Worm (Caenorhabditis elegans): ENCODE data around the gene cdh-8.

cdh-8 gene

DNA sequence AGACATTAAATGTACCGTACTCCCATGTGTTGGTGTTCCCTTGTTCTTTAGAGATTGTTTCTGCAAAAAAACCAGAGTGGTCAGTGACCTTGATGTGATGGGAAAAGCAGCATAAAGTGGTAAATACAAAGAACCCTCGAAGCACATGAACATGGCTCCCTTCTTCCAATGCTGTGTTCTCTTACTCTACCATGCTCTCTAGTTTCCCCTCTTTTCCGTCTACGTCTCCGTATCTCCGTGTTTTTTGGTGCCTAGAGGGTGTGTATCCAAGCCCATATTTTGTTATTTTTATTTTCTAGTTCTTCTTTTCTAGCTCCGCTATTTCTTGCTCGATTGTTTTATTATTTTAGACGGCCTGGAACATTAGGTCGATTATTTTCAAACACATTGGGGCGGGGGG, 33.0 kb upstream of the cdh-8 start:
- TF ChIP-seq sea-1 (GFP tag; conservative IDR thresholded peaks at IDR 0.05) (no peak), ceh-13 (GFP tag; optimal IDR thresholded peaks at IDR 0.05) (no peak), pes-1 (GFP tag; IDR thresholded peaks at IDR 0.05) (no peak), flt-1 (GFP tag; IDR thresholded peaks at IDR 0.05) (no peak), tbx-37 (GFP tag; conservative IDR thresholded peaks at IDR 0.05) (no peak), ceh-36 (tag; optimal IDR thresholded peaks at IDR 0.05) (no peak), tbx-11 (GFP tag; IDR thresholded peaks at IDR 0.05) (no peak)

DNA sequence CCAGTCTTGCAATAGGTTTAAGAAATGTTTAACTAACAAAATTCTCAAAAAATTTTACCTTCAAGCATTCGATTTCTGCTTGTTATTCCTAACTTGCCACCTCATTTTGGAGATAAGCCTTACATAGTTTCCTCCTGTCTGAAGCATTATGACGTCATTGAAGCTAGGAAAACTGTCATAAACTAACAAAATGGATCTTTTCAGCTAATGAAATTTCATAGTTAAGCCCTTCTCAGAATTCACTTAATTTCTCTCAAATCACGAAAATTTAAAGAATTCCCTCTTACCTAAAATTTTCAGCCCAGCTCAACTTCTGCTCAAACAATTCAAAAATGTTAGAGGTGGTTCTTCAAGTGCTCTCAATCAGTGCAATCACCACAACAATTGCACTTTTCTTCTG, 32.4 kb upstream of the cdh-8 start, which contains the start of gene swt-1:
Gene swt-1 (plus strand): TSS at position 301 of the 400 bp plus-strand sequence.
- TF ChIP-seq tbx-11 (GFP tag; IDR thresholded peaks at IDR 0.05) (no peak), scrt-1 (GFP tag; IDR thresholded peaks at IDR 0.05) (no peak), hmg-4 (GFP tag; optimal IDR thresholded peaks at IDR 0.05) (no peak), tbx-37 (GFP tag; conservative IDR thresholded peaks at IDR 0.05) (no peak), aly-1 (tag; optimal IDR thresholded peaks at IDR 0.05) (no peak), ceh-36 (tag; optimal IDR thresholded peaks at IDR 0.05) (no peak), flt-1 (GFP tag; IDR thresholded peaks at IDR 0.05) (no peak), pes-1 (GFP tag; IDR thresholded peaks at IDR 0.05) (no peak), hmbx-1 (tag; optimal IDR thresholded peaks at IDR 0.05) (no peak), F13C5.2 (tag; optimal IDR thresholded peaks at IDR 0.05) (no peak), hnd-1 (tag; optimal IDR thresholded peaks at IDR 0.05) (no peak), sea-1 (GFP tag; conservative IDR thresholded peaks at IDR 0.05) (no peak), ama-1 (optimal IDR thresholded peaks at IDR 0.05) (no peak), B0310.2 (tag; optimal IDR thresholded peaks at IDR 0.05) (no peak), tra-4 (tag; optimal IDR thresholded peaks at IDR 0.05) (no peak), ceh-13 (GFP tag; optimal IDR thresholded peaks at IDR 0.05) (no peak)

DNA sequence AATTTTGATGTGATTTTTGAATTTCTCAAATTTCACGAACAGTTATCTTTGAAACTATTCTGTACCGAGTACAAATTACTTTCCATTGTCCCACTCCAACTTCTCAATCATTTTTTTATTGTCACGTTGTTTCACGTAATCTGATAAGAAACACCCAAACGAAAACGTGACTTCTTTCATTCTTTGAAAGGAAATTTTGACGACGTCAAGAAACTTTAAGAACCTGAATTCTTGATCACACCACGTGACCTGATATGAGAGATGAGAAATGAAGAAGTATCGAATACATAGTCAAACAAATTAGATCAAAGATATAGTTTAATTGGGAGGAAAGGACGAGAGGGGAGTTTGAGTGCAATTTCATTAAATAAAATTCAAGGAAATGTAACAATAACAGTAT, 30.1 kb upstream of the cdh-8 start:
- no peak for TF ChIP-seq ceh-13 (GFP tag; optimal IDR thresholded peaks at IDR 0.05)
- TF ChIP-seq B0310.2 (tag; optimal IDR thresholded peaks at IDR 0.05) = no peak
- no peak for TF ChIP-seq F13C5.2 (tag; optimal IDR thresholded peaks at IDR 0.05)
- TF ChIP-seq pes-1 (GFP tag; IDR thresholded peaks at IDR 0.05) = no peak
- no peak for TF ChIP-seq hmbx-1 (tag; optimal IDR thresholded peaks at IDR 0.05)
- TF ChIP-seq ets-7 (tag; optimal IDR thresholded peaks at IDR 0.05) = no peak
- no peak for TF ChIP-seq ceh-36 (tag; optimal IDR thresholded peaks at IDR 0.05)
- TF ChIP-seq aly-1 (tag; optimal IDR thresholded peaks at IDR 0.05) = no peak
- TF ChIP-seq tbx-37 (GFP tag; conservative IDR thresholded peaks at IDR 0.05) = no peak
- TF ChIP-seq tbx-11 (GFP tag; IDR thresholded peaks at IDR 0.05) = no peak
- no peak for TF ChIP-seq ama-1 (optimal IDR thresholded peaks at IDR 0.05)
- TF ChIP-seq tra-4 (tag; optimal IDR thresholded peaks at IDR 0.05) = no peak

DNA sequence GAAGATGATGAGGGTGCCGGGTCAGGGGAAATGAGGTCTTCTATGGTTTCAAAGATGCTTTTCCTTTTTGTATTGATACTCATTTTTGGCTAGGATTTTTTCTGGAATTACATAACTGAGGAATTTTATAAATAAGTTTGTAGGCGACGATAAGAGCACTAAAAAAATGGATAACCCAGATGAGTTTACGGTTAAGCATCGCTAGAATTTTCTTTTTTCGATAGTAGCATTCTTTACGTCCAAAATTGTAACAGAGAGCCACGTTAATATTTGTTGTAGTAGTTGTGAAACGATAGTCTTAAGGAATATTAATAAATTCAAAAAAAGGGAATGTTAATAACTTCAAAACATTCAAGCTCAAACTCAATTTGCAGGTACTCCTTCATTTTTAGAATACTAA, 26.0 kb upstream of the cdh-8 start, which contains the start of gene snai-1:
Gene snai-1 (minus strand): TSS at position 101 of the 400 bp plus-strand sequence.
- TF ChIP-seq hmbx-1 (tag; optimal IDR thresholded peaks at IDR 0.05) (no peak), tra-4 (tag; optimal IDR thresholded peaks at IDR 0.05) (no peak), aly-1 (tag; optimal IDR thresholded peaks at IDR 0.05) (no peak), tbx-11 (GFP tag; IDR thresholded peaks at IDR 0.05) (no peak), F13C5.2 (tag; optimal IDR thresholded peaks at IDR 0.05) (no peak), ama-1 (optimal IDR thresholded peaks at IDR 0.05) (no peak), ets-7 (tag; optimal IDR thresholded peaks at IDR 0.05) (no peak), hmg-4 (GFP tag; optimal IDR thresholded peaks at IDR 0.05) (no peak), hnd-1 (tag; optimal IDR thresholded peaks at IDR 0.05) (no peak), flt-1 (GFP tag; IDR thresholded peaks at IDR 0.05) (no peak), tbx-37 (GFP tag; conservative IDR thresholded peaks at IDR 0.05) (no peak), scrt-1 (GFP tag; IDR thresholded peaks at IDR 0.05) (no peak)

DNA sequence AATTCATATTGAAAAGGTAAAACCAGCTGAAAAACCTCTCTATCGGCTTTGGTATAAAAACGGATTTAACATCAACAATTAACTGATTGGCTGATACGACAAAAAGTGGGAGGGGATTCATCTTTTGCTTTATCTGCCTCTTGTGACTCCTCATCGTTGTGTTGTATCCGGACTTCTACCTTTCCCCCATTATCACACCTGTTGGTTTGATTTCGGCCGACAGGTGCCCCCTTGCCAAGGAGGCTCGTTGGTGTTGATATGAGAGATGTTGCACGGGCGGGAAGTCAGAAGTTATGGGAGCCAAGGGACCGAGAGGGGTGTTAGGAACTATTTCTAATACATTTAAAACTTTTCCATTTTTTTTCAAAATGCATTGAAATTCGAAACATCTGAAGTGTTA, 25.1 kb upstream of the cdh-8 start:
- no peak for TF ChIP-seq hmg-4 (GFP tag; optimal IDR thresholded peaks at IDR 0.05)
- TF ChIP-seq aly-1 (tag; optimal IDR thresholded peaks at IDR 0.05) = no peak
- no peak for TF ChIP-seq tbx-11 (GFP tag; IDR thresholded peaks at IDR 0.05)
- no peak for TF ChIP-seq B0310.2 (tag; optimal IDR thresholded peaks at IDR 0.05)
- no peak for TF ChIP-seq ets-7 (tag; optimal IDR thresholded peaks at IDR 0.05)
- TF ChIP-seq ama-1 (optimal IDR thresholded peaks at IDR 0.05) = no peak
- no peak for TF ChIP-seq sea-1 (GFP tag; conservative IDR thresholded peaks at IDR 0.05)
- no peak for TF ChIP-seq ceh-36 (tag; optimal IDR thresholded peaks at IDR 0.05)

DNA sequence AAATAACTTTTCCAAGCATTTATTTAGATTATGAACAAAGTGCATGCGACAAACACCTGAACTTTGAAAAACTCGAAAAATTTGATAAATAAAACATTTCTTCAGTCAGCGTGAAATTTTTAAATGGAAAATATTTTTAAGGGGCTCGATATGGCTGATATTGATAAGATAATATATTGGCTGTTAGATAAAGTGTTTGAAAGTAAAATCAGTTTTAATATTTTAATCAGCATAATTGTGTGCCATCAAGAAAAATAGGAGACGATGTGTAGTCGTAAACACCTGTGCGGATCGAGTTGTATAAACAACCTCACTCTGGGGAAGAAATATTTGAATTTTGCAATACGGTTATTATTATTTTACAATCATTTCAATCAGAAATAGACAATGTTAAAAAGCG, 20.0 kb upstream of the cdh-8 start:
- TF ChIP-seq tra-4 (tag; optimal IDR thresholded peaks at IDR 0.05) = no peak

DNA sequence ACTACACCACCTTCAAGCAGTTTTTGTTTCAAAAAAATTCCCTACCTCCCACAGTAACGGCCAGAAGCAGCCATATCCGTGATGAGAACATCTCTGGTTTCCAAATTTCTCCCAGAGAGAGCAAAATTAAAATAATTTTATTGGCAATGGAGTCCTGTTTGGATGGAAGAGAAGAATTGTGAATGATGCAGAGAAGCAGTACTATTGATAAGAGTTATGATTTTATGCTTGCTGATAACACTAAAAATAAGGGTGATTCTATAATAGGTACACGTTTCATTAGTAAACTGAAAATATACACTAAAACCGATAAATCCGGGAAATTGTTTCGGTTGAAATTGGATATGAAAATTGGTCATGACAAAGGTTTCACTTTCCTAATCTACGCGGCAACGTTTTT, 19.2 kb upstream of the cdh-8 start, which contains the start of gene dsc-4:
Gene dsc-4 (minus strand): TSS at position 165 of the 400 bp plus-strand sequence.
- TF ChIP-seq hmbx-1 (tag; optimal IDR thresholded peaks at IDR 0.05) (no peak), hnd-1 (tag; optimal IDR thresholded peaks at IDR 0.05) (no peak)

DNA sequence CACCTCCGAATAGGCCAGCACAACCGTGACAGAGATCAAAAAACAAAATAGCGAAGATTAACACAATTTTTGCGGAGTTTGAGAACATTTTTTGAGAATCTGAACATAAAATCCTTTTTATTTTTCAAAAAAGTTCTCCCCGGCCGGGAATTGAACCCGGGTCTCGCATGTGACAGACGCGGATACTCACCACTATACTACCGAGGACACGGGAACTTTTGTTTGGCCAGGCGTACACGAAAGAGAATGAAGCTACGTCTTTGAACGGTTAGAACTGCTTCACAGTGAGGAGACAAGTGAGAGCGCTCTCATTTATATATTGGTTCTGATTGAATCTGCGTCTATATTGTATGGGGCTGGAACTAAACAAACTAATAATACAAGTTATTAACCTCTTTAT, 17.1 kb upstream of the cdh-8 start, which contains the start of gene grl-26:
Gene grl-26 (minus strand): TSS at position 318 of the 400 bp plus-strand sequence.
- TF ChIP-seq hmbx-1 (tag; optimal IDR thresholded peaks at IDR 0.05) = no peak
- TF ChIP-seq ets-7 (tag; optimal IDR thresholded peaks at IDR 0.05) = no peak
- no peak for TF ChIP-seq ama-1 (optimal IDR thresholded peaks at IDR 0.05)
- TF ChIP-seq aly-1 (tag; optimal IDR thresholded peaks at IDR 0.05) = peak; percentile 29
- TF ChIP-seq sea-1 (GFP tag; conservative IDR thresholded peaks at IDR 0.05) = peak; percentile 34; the same call in 1 of the 2 replicates
- peak; percentile 72 for TF ChIP-seq pes-1 (GFP tag; IDR thresholded peaks at IDR 0.05)
- TF ChIP-seq hnd-1 (tag; optimal IDR thresholded peaks at IDR 0.05) = peak; percentile 38
- TF ChIP-seq ceh-13 (GFP tag; optimal IDR thresholded peaks at IDR 0.05) = no peak
- TF ChIP-seq tra-4 (tag; optimal IDR thresholded peaks at IDR 0.05) = no peak
- peak; percentile 47 for TF ChIP-seq flt-1 (GFP tag; IDR thresholded peaks at IDR 0.05)
- no peak for TF ChIP-seq ceh-36 (tag; optimal IDR thresholded peaks at IDR 0.05)
- TF ChIP-seq B0310.2 (tag; optimal IDR thresholded peaks at IDR 0.05) = no peak
- peak; percentile 50 for TF ChIP-seq F13C5.2 (tag; optimal IDR thresholded peaks at IDR 0.05)
- TF ChIP-seq scrt-1 (GFP tag; IDR thresholded peaks at IDR 0.05) = peak; percentile 83
- TF ChIP-seq hmg-4 (GFP tag; optimal IDR thresholded peaks at IDR 0.05) = peak; percentile 38
- peak; percentile 65; the same call in 1 of the 2 replicates for TF ChIP-seq tbx-37 (GFP tag; conservative IDR thresholded peaks at IDR 0.05)
- peak; percentile 56 for TF ChIP-seq tbx-11 (GFP tag; IDR thresholded peaks at IDR 0.05)
